Worm (Caenorhabditis elegans) whole organism, early embryonic: ENCODE data around the gene mlt-7.

Experiments used
- B0310.2 ChIP-seq: sonication (generic microtip); optimal IDR thresholded peaks from 2 replicates; lab custom pipeline; 2016; ENCODE audit warnings: mild to moderate bottlenecking, missing genetic modification characterization, missing compliant biosample characterization
- aly-1 ChIP-seq: sonication (generic microtip); optimal IDR thresholded peaks from 2 replicates; lab custom pipeline; 2016; ENCODE audit warnings: missing genetic modification characterization, missing compliant biosample characterization
- ama-1 ChIP-seq: fragments of 150-350 bp; optimal IDR thresholded peaks from 2 replicates; lab custom pipeline; 2014
- ceh-36 ChIP-seq: sonication (generic microtip); optimal IDR thresholded peaks from 2 replicates; lab custom pipeline; 2016; ENCODE audit warnings: missing genetic modification characterization, inconsistent platforms, missing compliant biosample characterization
- ets-7 ChIP-seq: sonication (generic microtip); optimal IDR thresholded peaks from 2 replicates; lab custom pipeline; 2016; ENCODE audit warnings: missing genotype, missing genetic modification characterization, missing compliant biosample characterization
- flt-1 ChIP-seq: fragments of 200-800 bp; sonication (Bioruptor generic); IDR thresholded peaks from 2 replicates; pipeline ENCODE4 v1.3.6; 2022; ENCODE audit warnings: missing genetic modification characterization, missing compliant biosample characterization
- hmbx-1 ChIP-seq: sonication (generic microtip); optimal IDR thresholded peaks from 2 replicates; lab custom pipeline; 2016; ENCODE audit warnings: mild to moderate bottlenecking, missing genetic modification characterization, missing compliant biosample characterization
- hnd-1 ChIP-seq: sonication (generic microtip); optimal IDR thresholded peaks from 2 replicates; lab custom pipeline; 2016; ENCODE audit warnings: missing genetic modification characterization, missing compliant biosample characterization
- pes-1 ChIP-seq: fragments of 200-800 bp; sonication (Bioruptor generic); IDR thresholded peaks from 2 replicates; pipeline ENCODE4 v1.3.6; 2022; ENCODE audit warnings: missing genetic modification reagents, missing genetic modification characterization, missing compliant biosample characterization
- scrt-1 ChIP-seq: fragments of 200-800 bp; sonication (Bioruptor generic); IDR thresholded peaks from 2 replicates; pipeline ENCODE4 v1.3.6; 2022; ENCODE audit warnings: missing genetic modification characterization, missing compliant biosample characterization
- sea-1 ChIP-seq: fragments of 200-800 bp; sonication (Bioruptor generic); conservative IDR thresholded peaks from 2 replicates; pipeline ENCODE4 v1.3.6; 2022; ENCODE audit warnings: missing genetic modification characterization, missing compliant biosample characterization
- tbx-11 ChIP-seq: fragments of 200-800 bp; sonication (Bioruptor generic); IDR thresholded peaks from 2 replicates; pipeline ENCODE4 v1.3.6; 2022; ENCODE audit warnings: missing genetic modification characterization, missing compliant biosample characterization
- tbx-37 ChIP-seq: fragments of 200-800 bp; sonication (Bioruptor generic); conservative IDR thresholded peaks from 2 replicates; pipeline ENCODE4 v1.3.6; 2022; ENCODE audit warnings: missing genetic modification reagents, missing genetic modification characterization, missing compliant biosample characterization
- tra-4 ChIP-seq: sonication (generic microtip); optimal IDR thresholded peaks from 2 replicates; lab custom pipeline; 2017; ENCODE audit warnings: missing genetic modification characterization, missing compliant biosample characterization

DNA sequence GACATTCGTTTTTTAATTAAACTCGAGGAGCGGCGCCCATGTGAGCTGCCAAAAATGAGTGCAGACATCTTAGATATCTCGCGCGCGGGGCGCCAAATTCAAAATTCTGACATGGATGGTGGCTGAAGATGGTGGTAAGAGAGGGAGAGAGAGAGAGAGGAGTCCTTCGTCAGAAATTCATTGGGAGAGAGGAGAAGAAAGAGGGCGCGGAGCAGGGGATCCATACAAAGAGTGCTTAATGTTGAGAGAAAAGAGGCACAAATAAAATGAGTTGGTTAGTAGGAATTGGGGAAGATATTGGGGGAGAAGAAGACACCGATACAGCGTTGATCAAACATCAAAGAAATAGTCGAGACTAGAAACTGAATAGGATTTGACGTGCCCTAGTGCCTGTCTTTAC is 60.6 kb downstream of the mlt-7 start:
- TF ChIP-seq ama-1: no peak
- no peak for TF ChIP-seq flt-1 (GFP tag; lab: Robert Waterston, UW)
- no peak for TF ChIP-seq ets-7 (tag; lab: Kevin White, UChicago)
- no peak for TF ChIP-seq pes-1 (GFP tag; lab: Robert Waterston, UW)
- no peak for TF ChIP-seq hnd-1 (tag; lab: Kevin White, UChicago)
- no peak for TF ChIP-seq B0310.2
- TF ChIP-seq aly-1: no peak
- no peak for TF ChIP-seq ceh-36 (tag; lab: Kevin White, UChicago)
- no peak for TF ChIP-seq tra-4
- TF ChIP-seq hmbx-1 (tag; lab: Kevin White, UChicago): no peak
- TF ChIP-seq tbx-37 (GFP tag; lab: Robert Waterston, UW): no peak
- TF ChIP-seq scrt-1 (GFP tag; lab: Robert Waterston, UW): no peak
- no peak for TF ChIP-seq sea-1 (GFP tag; lab: Robert Waterston, UW)
- no peak for TF ChIP-seq tbx-11 (GFP tag; lab: Robert Waterston, UW)
